Worm (Caenorhabditis elegans) whole organism, young adult: ENCODE data around the gene spe-42.

Experiments used
- B0019.2 ChIP-seq: fragments of 200-800 bp; sonication (Bioruptor generic); conservative IDR thresholded peaks from 2 replicates; pipeline ENCODE4 v1.3.6; 2022; ENCODE audit warnings: missing genetic modification reagents, missing genetic modification characterization, missing compliant biosample characterization
- B0035.1 ChIP-seq: sonication (generic microtip); optimal IDR thresholded peaks from 2 replicates; lab custom pipeline; 2016; ENCODE audit warnings: missing genetic modification characterization, mild to moderate bottlenecking, missing compliant biosample characterization, missing genotype, missing genetic modification reagents
- B0261.1 ChIP-seq: sonication (generic microtip); optimal IDR thresholded peaks from 2 replicates; lab custom pipeline; 2016; ENCODE audit warnings: mild to moderate bottlenecking, missing genetic modification characterization, moderate library complexity, missing compliant biosample characterization
- C06A6.2 ChIP-seq: fragments of 200-800 bp; sonication (Bioruptor generic); conservative IDR thresholded peaks from 2 replicates; pipeline ENCODE4 v1.3.6; 2022; ENCODE audit warnings: missing genetic modification characterization, missing compliant biosample characterization
- F10E7.11 ChIP-seq: sonication (generic microtip); optimal IDR thresholded peaks from 2 replicates; lab custom pipeline; 2017; ENCODE audit warnings: mild to moderate bottlenecking, missing genetic modification characterization, moderate library complexity, missing compliant biosample characterization
- F37B4.10 ChIP-seq: fragments of 200-800 bp; sonication (Bioruptor generic); IDR thresholded peaks from 2 replicates; pipeline ENCODE4 v1.3.6; 2022; ENCODE audit warnings: missing genetic modification characterization, missing compliant biosample characterization
- F49E8.2 ChIP-seq: sonication (generic microtip); optimal IDR thresholded peaks from 3 replicates; lab custom pipeline; 2017; ENCODE audit warnings: missing genetic modification characterization, mild to moderate bottlenecking, missing compliant biosample characterization, antibody characterized with exemption, moderate library complexity; ENCODE audit not compliant: insufficient read depth
- F52B5.7 ChIP-seq: sonication (generic microtip); optimal IDR thresholded peaks from 2 replicates; lab custom pipeline; 2016; ENCODE audit warnings: mild to moderate bottlenecking, missing genetic modification characterization, missing compliant biosample characterization
- F57C9.4 ChIP-seq: sonication (generic microtip); optimal IDR thresholded peaks from 2 replicates; lab custom pipeline; 2017; ENCODE audit warnings: mild to moderate bottlenecking, missing genetic modification characterization, missing compliant biosample characterization
- K12H6.12 ChIP-seq: fragments of 200-800 bp; sonication (Bioruptor generic); optimal IDR thresholded peaks from 2 replicates; lab custom pipeline; 2018; ENCODE audit warnings: mild to moderate bottlenecking, missing genetic modification characterization, missing compliant biosample characterization
- Y53F4B.3 ChIP-seq: fragments of 200-800 bp; sonication (Bioruptor generic); IDR thresholded peaks from 2 replicates; pipeline ENCODE4 v1.3.6; 2022; ENCODE audit warnings: missing genetic modification reagents, missing genetic modification characterization, missing compliant biosample characterization
- ZK185.1 ChIP-seq: sonication (generic microtip); optimal IDR thresholded peaks from 2 replicates; lab custom pipeline; 2016; ENCODE audit warnings: mild to moderate bottlenecking, missing genetic modification characterization, missing compliant biosample characterization; ENCODE audit not compliant: poor library complexity, severe bottlenecking
- aptf-2 ChIP-seq: fragments of 200-800 bp; sonication (Bioruptor generic); conservative IDR thresholded peaks from 2 replicates; pipeline ENCODE4 v1.3.6; 2022; ENCODE audit warnings: missing genetic modification reagents, missing genetic modification characterization, missing compliant biosample characterization
- aptf-3 ChIP-seq: fragments of 200-800 bp; sonication (Bioruptor generic); IDR thresholded peaks from 2 replicates; pipeline ENCODE4 v1.3.6; 2022; ENCODE audit warnings: missing genetic modification characterization, missing compliant biosample characterization
- athp-1 ChIP-seq: sonication (generic microtip); optimal IDR thresholded peaks from 2 replicates; lab custom pipeline; 2017; ENCODE audit warnings: mild to moderate bottlenecking, missing genetic modification characterization, missing compliant biosample characterization
- attf-5 ChIP-seq: fragments of 200-800 bp; sonication (Bioruptor generic); optimal IDR thresholded peaks from 2 replicates; lab custom pipeline; 2018; ENCODE audit warnings: mild to moderate bottlenecking, missing genetic modification characterization, missing compliant biosample characterization
- ccch-3 ChIP-seq: fragments of 200-800 bp; sonication (Bioruptor generic); optimal IDR thresholded peaks from 2 replicates; lab custom pipeline; 2018; ENCODE audit warnings: mild to moderate bottlenecking, missing genetic modification characterization, missing compliant biosample characterization
- ceh-100 ChIP-seq: fragments of 200-800 bp; sonication (Bioruptor generic); IDR thresholded peaks from 2 replicates; pipeline ENCODE4 v1.3.6; 2022; ENCODE audit warnings: missing genetic modification reagents, missing genetic modification characterization, missing compliant biosample characterization
- ceh-27 ChIP-seq: fragments of 200-800 bp; sonication (Bioruptor generic); optimal IDR thresholded peaks from 2 replicates; lab custom pipeline; 2018; ENCODE audit warnings: mild to moderate bottlenecking, missing genetic modification characterization, moderate library complexity, missing compliant biosample characterization
- ceh-58 ChIP-seq: fragments of 200-800 bp; sonication (Bioruptor generic); IDR thresholded peaks from 2 replicates; pipeline ENCODE4 v1.3.6; 2022; ENCODE audit warnings: missing genetic modification characterization, missing compliant biosample characterization
- ceh-91 ChIP-seq: fragments of 200-800 bp; sonication (Bioruptor generic); IDR thresholded peaks from 2 replicates; pipeline ENCODE4 v1.3.6; 2022; ENCODE audit warnings: missing genetic modification reagents, missing genetic modification characterization, missing compliant biosample characterization
- chd-7 ChIP-seq: sonication (generic microtip); optimal IDR thresholded peaks from 2 replicates; lab custom pipeline; 2016; ENCODE audit warnings: mild to moderate bottlenecking, missing genetic modification characterization, moderate library complexity, missing compliant biosample characterization
- dpff-1 ChIP-seq: sonication (generic microtip); optimal IDR thresholded peaks from 2 replicates; lab custom pipeline; 2017; ENCODE audit warnings: mild to moderate bottlenecking, missing genetic modification characterization, missing compliant biosample characterization
- dpl-1 ChIP-seq: fragments of 150-350 bp; optimal IDR thresholded peaks from 2 replicates; lab custom pipeline; 2014; ENCODE audit warnings: missing biosample characterization, missing genetic modification reagents, missing genetic modification characterization
- efl-1 ChIP-seq: fragments of 150-350 bp; optimal IDR thresholded peaks from 2 replicates; lab custom pipeline; 2014; ENCODE audit warnings: missing biosample characterization, missing genetic modification reagents, missing genetic modification characterization
- egl-18 ChIP-seq: fragments of 200-800 bp; sonication (Bioruptor generic); IDR thresholded peaks from 2 replicates; pipeline ENCODE4 v1.3.6; 2022; ENCODE audit warnings: missing genetic modification reagents, missing genetic modification characterization, missing compliant biosample characterization
- egrh-3 ChIP-seq: fragments of 200-800 bp; sonication (Bioruptor generic); IDR thresholded peaks from 2 replicates; pipeline ENCODE4 v1.3.6; 2022; ENCODE audit warnings: missing genetic modification reagents, missing genetic modification characterization, missing compliant biosample characterization
- hlh-12 ChIP-seq: sonication (generic microtip); optimal IDR thresholded peaks from 2 replicates; lab custom pipeline; 2016; ENCODE audit warnings: missing genetic modification characterization, missing compliant biosample characterization
- hmg-1.2 ChIP-seq: fragments of 200-800 bp; sonication (Bioruptor generic); IDR thresholded peaks from 2 replicates; pipeline ENCODE4 v1.3.6; 2022; ENCODE audit warnings: missing genetic modification reagents, missing genetic modification characterization, missing compliant biosample characterization
- hsf-1 ChIP-seq: fragments of 200-800 bp; sonication (Bioruptor generic); IDR thresholded peaks from 2 replicates; pipeline ENCODE4 v1.3.6; 2022; ENCODE audit warnings: missing genetic modification reagents, missing genetic modification characterization, missing compliant biosample characterization
- lag-1 ChIP-seq: fragments of 200-800 bp; sonication (Bioruptor generic); IDR thresholded peaks from 2 replicates; pipeline ENCODE4 v1.3.6; 2022; ENCODE audit warnings: missing genetic modification reagents, missing genetic modification characterization, missing compliant biosample characterization
- madf-10 ChIP-seq: sonication (generic microtip); optimal IDR thresholded peaks from 2 replicates; lab custom pipeline; 2016; ENCODE audit warnings: mild to moderate bottlenecking, missing genetic modification characterization, missing compliant biosample characterization
- madf-3 ChIP-seq: fragments of 200-800 bp; sonication (Bioruptor generic); IDR thresholded peaks from 2 replicates; pipeline ENCODE4 v1.3.6; 2022; ENCODE audit warnings: missing genetic modification reagents, missing genetic modification characterization, missing compliant biosample characterization
- mel-28 ChIP-seq: sonication (generic microtip); optimal IDR thresholded peaks from 2 replicates; lab custom pipeline; 2016; ENCODE audit warnings: borderline replicate concordance, mild to moderate bottlenecking, missing genetic modification characterization, missing compliant biosample characterization
- nfya-2 ChIP-seq: fragments of 200-800 bp; sonication (Bioruptor generic); IDR thresholded peaks from 2 replicates; pipeline ENCODE4 v1.3.6; 2022; ENCODE audit warnings: missing genetic modification reagents, missing genetic modification characterization, missing compliant biosample characterization
- nhr-179 ChIP-seq: sonication (generic microtip); optimal IDR thresholded peaks from 2 replicates; lab custom pipeline; 2016; ENCODE audit warnings: mild to moderate bottlenecking, missing genetic modification characterization, missing compliant biosample characterization
- pha-4 ChIP-seq: fragments of 150-350 bp; sonication (generic microtip); optimal IDR thresholded peaks from 2 replicates; lab custom pipeline; 2014; ENCODE audit warnings: missing biosample characterization, missing genetic modification reagents, missing genetic modification characterization
- sdz-38 ChIP-seq: sonication (generic microtip); optimal IDR thresholded peaks from 2 replicates; lab custom pipeline; 2016; ENCODE audit warnings: missing genotype, missing genetic modification characterization, missing compliant biosample characterization
- snpc-1.3 ChIP-seq: sonication (generic microtip); optimal IDR thresholded peaks from 2 replicates; lab custom pipeline; 2017; ENCODE audit warnings: missing genetic modification characterization, mild to moderate bottlenecking, missing compliant biosample characterization, antibody characterized with exemption, moderate library complexity, missing genotype, missing genetic modification reagents; ENCODE audit not compliant: insufficient read depth
- tlf-1 ChIP-seq: fragments of 200-800 bp; sonication (Bioruptor generic); optimal IDR thresholded peaks from 2 replicates; lab custom pipeline; 2018; ENCODE audit warnings: mild to moderate bottlenecking, missing genetic modification characterization, missing compliant biosample characterization
- ztf-22 ChIP-seq: fragments of 200-800 bp; sonication (Bioruptor generic); optimal IDR thresholded peaks from 2 replicates; lab custom pipeline; 2018; ENCODE audit warnings: mild to moderate bottlenecking, missing genetic modification characterization, moderate library complexity, missing compliant biosample characterization
- ztf-25 ChIP-seq: fragments of 200-800 bp; sonication (Bioruptor generic); IDR thresholded peaks from 2 replicates; pipeline ENCODE4 v1.3.6; 2022; ENCODE audit warnings: missing genetic modification reagents, missing genetic modification characterization, missing compliant biosample characterization
- ztf-26 ChIP-seq: sonication (generic microtip); optimal IDR thresholded peaks from 2 replicates; lab custom pipeline; 2017; ENCODE audit warnings: missing genetic modification characterization, missing compliant biosample characterization
- ztf-28 ChIP-seq: fragments of 200-800 bp; sonication (Bioruptor generic); IDR thresholded peaks from 2 replicates; pipeline ENCODE4 v1.3.6; 2022; ENCODE audit warnings: missing genetic modification reagents, missing genetic modification characterization, missing compliant biosample characterization
- ztf-3 ChIP-seq: fragments of 200-800 bp; sonication (Bioruptor generic); optimal IDR thresholded peaks from 2 replicates; lab custom pipeline; 2018; ENCODE audit warnings: mild to moderate bottlenecking, missing genetic modification characterization, missing compliant biosample characterization

The spe-42 gene

ce11 chrV:11736896-11737295, at the start of gene spe-42:
Gene spe-42, minus strand, starts transcription at chrV:11736996.
- no peak for TF ChIP-seq ceh-58 (GFP tag; lab: Robert Waterston, UW)
- TF ChIP-seq hmg-1.2 (GFP tag; lab: Robert Waterston, UW): no peak
- TF ChIP-seq nhr-179 (tag; lab: Kevin White, UChicago): no peak
- no peak for TF ChIP-seq F10E7.11 (tag; lab: Kevin White, UChicago)
- no peak for TF ChIP-seq pha-4
- no peak for TF ChIP-seq mel-28 (tag; lab: Kevin White, UChicago)
- no peak for TF ChIP-seq C06A6.2 (GFP tag; lab: Robert Waterston, UW)
- no peak for TF ChIP-seq egl-18 (GFP tag; lab: Robert Waterston, UW)
- TF ChIP-seq K12H6.12 (tag; lab: Kevin White, UChicago): no peak
- TF ChIP-seq F52B5.7: no peak
- no peak for TF ChIP-seq madf-10
- no peak for TF ChIP-seq madf-3 (GFP tag; lab: Robert Waterston, UW)
- TF ChIP-seq aptf-3 (GFP tag; lab: Robert Waterston, UW): no peak
- no peak for TF ChIP-seq F49E8.2 (tag; lab: Kevin White, UChicago)
- TF ChIP-seq ztf-3 (GFP tag; lab: Kevin White, UChicago): no peak
- no peak for TF ChIP-seq ztf-25
- TF ChIP-seq, all 124 proteins: peak for 0

- TF ChIP-seq ZK185.1 (tag; lab: Kevin White, UChicago): peak; percentile 91
- TF ChIP-seq dpff-1 (tag; lab: Kevin White, UChicago): no peak
- TF ChIP-seq nfya-2: 0 out of 2 replicates have a peak, but pooled peaks have one; percentile 34
- 0 out of 2 replicates have a peak, but pooled peaks have one; percentile 28 for TF ChIP-seq ceh-58 (GFP tag; lab: Robert Waterston, UW)
- TF ChIP-seq hlh-12: peak; percentile 81
- no peak for TF ChIP-seq lag-1 (GFP tag; lab: Robert Waterston, UW)
- TF ChIP-seq ceh-100: peak; percentile 76
- peak; percentile 68 for TF ChIP-seq hsf-1
- TF ChIP-seq efl-1 (GFP tag; lab: Kevin White, UChicago): peak; percentile 6
- no peak for TF ChIP-seq ceh-91 (GFP tag; lab: Robert Waterston, UW)
- no peak for TF ChIP-seq sdz-38
- peak; percentile 44 for TF ChIP-seq F57C9.4 (tag; lab: Kevin White, UChicago)
- 0 out of 2 replicates have a peak, but pooled peaks have one; percentile 7 for TF ChIP-seq aptf-2 (GFP tag; lab: Robert Waterston, UW)
- 0 out of 2 replicates have a peak, but pooled peaks have one; percentile 81 for TF ChIP-seq F37B4.10
- peak; percentile 52 for TF ChIP-seq egrh-3 (GFP tag; lab: Robert Waterston, UW)
- peak; percentile 85 for TF ChIP-seq snpc-1.3 (tag; lab: Kevin White, UChicago)
- no peak for TF ChIP-seq dpl-1 (GFP tag; lab: Kevin White, UChicago)
- TF ChIP-seq chd-7 (tag; lab: Kevin White, UChicago): peak; percentile 92
- TF ChIP-seq ztf-26 (tag; lab: Kevin White, UChicago): peak; percentile 92
- TF ChIP-seq B0261.1: peak; percentile 99
- peak; percentile 70 for TF ChIP-seq B0035.1 (tag; lab: Kevin White, UChicago)
- no peak for TF ChIP-seq pha-4
- peak; percentile 90 for TF ChIP-seq attf-5
- TF ChIP-seq nhr-179 (tag; lab: Kevin White, UChicago): peak; percentile 48
- TF ChIP-seq ceh-27 (GFP tag; lab: Kevin White, UChicago): peak; percentile 91
- peak; percentile 14 for TF ChIP-seq ccch-3 (GFP tag; lab: Kevin White, UChicago)
- peak; percentile 89 for TF ChIP-seq Y53F4B.3 (GFP tag; lab: Robert Waterston, UW)
- peak; percentile 76 for TF ChIP-seq B0019.2 (GFP tag; lab: Robert Waterston, UW)
- peak; percentile 94 for TF ChIP-seq aptf-3 (GFP tag; lab: Robert Waterston, UW)
- no peak for TF ChIP-seq ztf-3 (GFP tag; lab: Kevin White, UChicago)
- peak; percentile 85; the same call in 1 of the 2 replicates for TF ChIP-seq egl-18 (GFP tag; lab: Robert Waterston, UW)
- TF ChIP-seq tlf-1 (GFP tag; lab: Kevin White, UChicago): peak; percentile 49
- TF ChIP-seq athp-1: peak; percentile 94
- peak; percentile 88 for TF ChIP-seq ztf-28 (GFP tag; lab: Robert Waterston, UW)
- peak; percentile 76 for TF ChIP-seq ztf-22 (GFP tag; lab: Kevin White, UChicago)
Observed at ce11 chrV:11782809-11783440, 46.1 kb upstream of the spe-42 start, which contains the start of gene F55A11.11. Gene F55A11.11, plus strand, starts transcription at chrV:11783149.
